Worm (Caenorhabditis elegans): ENCODE measurements around the gene T19C3.2.

Gene T19C3.2

ce11 chrIII:631421-631820 is 14.1 kb upstream of the T19C3.2 start, which contains the start of gene T19C3.6:
T19C3.6 (minus strand) TSS chrIII:631521.
- TF ChIP-seq unc-62 (GFP tag; optimal IDR thresholded peaks at IDR 0.05): no peak

ce11 chrIII:627838-628237 is 10.5 kb upstream of the T19C3.2 start, which contains the start of gene T19C3.5:
T19C3.5 (minus strand) TSS chrIII:627938.
- no peak for TF ChIP-seq unc-62 (GFP tag; optimal IDR thresholded peaks at IDR 0.05)

ce11 chrIII:626091-626490 is 8.7 kb upstream of the T19C3.2 start:
- no peak for TF ChIP-seq unc-62 (GFP tag; optimal IDR thresholded peaks at IDR 0.05)

- no peak for TF ChIP-seq unc-62 (GFP tag; optimal IDR thresholded peaks at IDR 0.05)
Observed at ce11 chrIII:623754-624153, 6.4 kb upstream of the T19C3.2 start.

- TF ChIP-seq unc-62 (GFP tag; optimal IDR thresholded peaks at IDR 0.05): no peak
Observed at ce11 chrIII:620204-620718, 2.9 kb upstream of the T19C3.2 start, which contains the start of gene T19C3.4. T19C3.4 (minus strand) TSS chrIII:620254.

- no peak for TF ChIP-seq unc-62 (GFP tag; optimal IDR thresholded peaks at IDR 0.05)
Observed at ce11 chrIII:614447-614846, 2.9 kb downstream of the T19C3.2 start, which contains the start of gene T19C3.3. T19C3.3 (minus strand) TSS chrIII:614547.

- no peak for TF ChIP-seq unc-62 (GFP tag; optimal IDR thresholded peaks at IDR 0.05)
Observed at ce11 chrIII:612759-613158, 4.6 kb downstream of the T19C3.2 start.

- no peak for TF ChIP-seq unc-62 (GFP tag; optimal IDR thresholded peaks at IDR 0.05)
Observed at ce11 chrIII:611900-612299, 5.5 kb downstream of the T19C3.2 start.

- no peak for TF ChIP-seq unc-62 (GFP tag; optimal IDR thresholded peaks at IDR 0.05)
Observed at ce11 chrIII:609549-609948, 7.8 kb downstream of the T19C3.2 start, which contains the start of gene best-17. best-17 (minus strand) TSS chrIII:609649.

- no peak for TF ChIP-seq unc-62 (GFP tag; optimal IDR thresholded peaks at IDR 0.05)
Observed at ce11 chrIII:605415-606054, 11.8 kb downstream of the T19C3.2 start, which contains the start of the genes Y55B1AR.4 and ttr-7. Y55B1AR.4 (minus strand) TSS chrIII:605515. ttr-7 (plus strand) TSS chrIII:606004.

- no peak for TF ChIP-seq unc-62 (GFP tag; optimal IDR thresholded peaks at IDR 0.05)
Observed at ce11 chrIII:600316-600932, 16.9 kb downstream of the T19C3.2 start, which contains the start of gene lec-6. lec-6 (minus strand) TSS chrIII:600366.

ce11 chrIII:599279-599678 is 18.1 kb downstream of the T19C3.2 start:
- no peak for TF ChIP-seq unc-62 (GFP tag; optimal IDR thresholded peaks at IDR 0.05)

- no peak for TF ChIP-seq unc-62 (GFP tag; optimal IDR thresholded peaks at IDR 0.05)
Observed at ce11 chrIII:598687-599086, 18.7 kb downstream of the T19C3.2 start, which contains the start of gene Y55B1AR.2. Y55B1AR.2 (minus strand) TSS chrIII:598787.

ce11 chrIII:598168-598567 is 19.2 kb downstream of the T19C3.2 start:
- no peak for TF ChIP-seq unc-62 (GFP tag; optimal IDR thresholded peaks at IDR 0.05)

- TF ChIP-seq unc-62 (GFP tag; optimal IDR thresholded peaks at IDR 0.05): no peak
Observed at ce11 chrIII:595449-595848, 21.9 kb downstream of the T19C3.2 start.

- no peak for TF ChIP-seq unc-62 (GFP tag; optimal IDR thresholded peaks at IDR 0.05)
Observed at ce11 chrIII:587009-587408, 30.4 kb downstream of the T19C3.2 start, which contains the start of gene helq-1. helq-1 (minus strand) TSS chrIII:587109.

- no peak for TF ChIP-seq unc-62 (GFP tag; optimal IDR thresholded peaks at IDR 0.05)
Observed at ce11 chrIII:577467-577866, 39.9 kb downstream of the T19C3.2 start, which contains the start of gene gtf-2H5. gtf-2H5 (minus strand) TSS chrIII:577567.

Data from whole organism, dauer.